Fruit fly (Drosophila melanogaster) whole organism, embryonic: Measurements from ENCODE around the gene IleRS-m.

ENCODE experiments used
- Atf-2 ChIP-seq: fragments of 200-800 bp; sonication (Bioruptor generic); optimal IDR thresholded peaks from 2 replicates; lab custom pipeline; 2016; ENCODE audit warnings: missing biosample characterization, missing genetic modification characterization
- CG10267 ChIP-seq: fragments of 200-800 bp; sonication (Bioruptor generic); optimal IDR thresholded peaks from 2 replicates; lab custom pipeline; 2018; ENCODE audit warnings: missing biosample characterization, mild to moderate bottlenecking, missing genetic modification characterization, moderate library complexity
- CG10462 ChIP-seq: fragments of 200-800 bp; sonication (Bioruptor generic); optimal IDR thresholded peaks from 2 replicates; lab custom pipeline; 2016; ENCODE audit warnings: missing biosample characterization, missing genetic modification characterization
- CG12155 ChIP-seq: fragments of 200-800 bp; sonication (Bioruptor generic); optimal IDR thresholded peaks from 3 replicates; lab custom pipeline; 2016; ENCODE audit warnings: missing biosample characterization, missing genetic modification characterization
- CG13123 ChIP-seq: fragments of 200-800 bp; sonication (Bioruptor generic); optimal IDR thresholded peaks from 2 replicates; lab custom pipeline; 2016; ENCODE audit warnings: missing biosample characterization, missing genetic modification characterization
- CG13775 ChIP-seq: fragments of 200-800 bp; sonication (Bioruptor generic); optimal IDR thresholded peaks from 3 replicates; lab custom pipeline; 2017; ENCODE audit warnings: missing biosample characterization, mild to moderate bottlenecking, missing genetic modification characterization
- CG14050 ChIP-seq: fragments of 200-800 bp; sonication (Bioruptor generic); IDR thresholded peaks from 3 replicates; pipeline ENCODE4 v1.3.6; 2022; ENCODE audit warnings: missing biosample characterization, missing genetic modification characterization
- CG17186 ChIP-seq: fragments of 200-800 bp; sonication (Bioruptor generic); optimal IDR thresholded peaks from 3 replicates; lab custom pipeline; 2017; ENCODE audit warnings: missing biosample characterization, missing genetic modification reagents, missing genetic modification characterization
- CG18764 ChIP-seq: fragments of 200-800 bp; sonication (Bioruptor generic); optimal IDR thresholded peaks from 3 replicates; lab custom pipeline; 2016; ENCODE audit warnings: missing biosample characterization, missing genetic modification characterization
- CG2875 ChIP-seq: fragments of 200-800 bp; sonication (Bioruptor generic); optimal IDR thresholded peaks from 2 replicates; lab custom pipeline; 2017; ENCODE audit warnings: missing biosample characterization, mild to moderate bottlenecking, missing genetic modification characterization, missing genetic modification reagents
- CG3065 ChIP-seq: fragments of 200-800 bp; sonication (Bioruptor generic); optimal IDR thresholded peaks from 2 replicates; lab custom pipeline; 2016; ENCODE audit warnings: missing biosample characterization, missing genetic modification characterization
- CG33557 ChIP-seq: fragments of 200-800 bp; sonication (Bioruptor generic); optimal IDR thresholded peaks from 2 replicates; lab custom pipeline; 2019; ENCODE audit warnings: missing biosample characterization, mild to moderate bottlenecking, missing genetic modification characterization, moderate library complexity
- CG4282 ChIP-seq: fragments of 200-800 bp; sonication (Bioruptor generic); optimal IDR thresholded peaks from 2 replicates; lab custom pipeline; 2016; ENCODE audit warnings: missing biosample characterization, missing genetic modification characterization
- CG5245 ChIP-seq: fragments of 200-800 bp; sonication (Bioruptor generic); optimal IDR thresholded peaks from 3 replicates; lab custom pipeline; 2016; ENCODE audit warnings: missing biosample characterization, missing genetic modification characterization
- CG6683 ChIP-seq: fragments of 200-800 bp; sonication (Bioruptor generic); optimal IDR thresholded peaks from 2 replicates; lab custom pipeline; 2017; ENCODE audit warnings: missing biosample characterization, mild to moderate bottlenecking, missing genetic modification characterization, missing genetic modification reagents
- CG6813 ChIP-seq: fragments of 200-800 bp; sonication (Bioruptor generic); optimal IDR thresholded peaks from 2 replicates; lab custom pipeline; 2017; ENCODE audit warnings: missing biosample characterization, missing genetic modification characterization, mild to moderate bottlenecking, moderate library complexity, missing genetic modification reagents
- CG9876 ChIP-seq: fragments of 200-800 bp; sonication (Bioruptor generic); optimal IDR thresholded peaks from 2 replicates; lab custom pipeline; 2016; ENCODE audit warnings: missing biosample characterization, missing genetic modification characterization
- E2f1 ChIP-seq: fragments of 200-800 bp; sonication (Bioruptor generic); IDR thresholded peaks from 2 replicates; pipeline ENCODE4 v1.3.6; 2022; ENCODE audit warnings: missing biosample characterization, missing genetic modification characterization
- H2.0 ChIP-seq: fragments of 200-800 bp; sonication (Bioruptor generic); IDR thresholded peaks from 2 replicates; pipeline ENCODE4 v1.3.6; 2022; ENCODE audit warnings: missing biosample characterization, missing genetic modification characterization
- HLH3B ChIP-seq: fragments of 200-800 bp; sonication (Bioruptor generic); IDR thresholded peaks from 2 replicates; pipeline ENCODE4 v1.3.6; 2022; ENCODE audit warnings: missing biosample characterization, missing genetic modification characterization
- Max ChIP-seq: fragments of 200-800 bp; sonication (Bioruptor generic); optimal IDR thresholded peaks from 2 replicates; lab custom pipeline; 2016; ENCODE audit warnings: missing biosample characterization, mild to moderate bottlenecking, missing genetic modification characterization
- Nf-YC ChIP-seq: fragments of 200-800 bp; optimal IDR thresholded peaks from 3 replicates; lab custom pipeline; 2019; ENCODE audit warnings: missing biosample characterization, mild to moderate bottlenecking, missing genetic modification characterization, moderate library complexity
- NfI ChIP-seq: fragments of 200-800 bp; sonication (Bioruptor generic); optimal IDR thresholded peaks from 3 replicates; lab custom pipeline; 2018; ENCODE audit warnings: missing biosample characterization, mild to moderate bottlenecking, missing genetic modification characterization, moderate library complexity
- Opbp ChIP-seq: fragments of 200-800 bp; sonication (Bioruptor generic); IDR thresholded peaks from 3 replicates; pipeline ENCODE4 v1.3.6; 2022; ENCODE audit warnings: missing biosample characterization, missing genetic modification characterization; ENCODE audit not compliant: partially characterized antibody
- Optix ChIP-seq: fragments of 200-800 bp; sonication (Bioruptor generic); IDR thresholded peaks from 3 replicates; pipeline ENCODE4 v1.3.6; 2022; ENCODE audit warnings: missing biosample characterization, missing genetic modification characterization
- Taf1 ChIP-seq: fragments of 200-800 bp; sonication (Bioruptor generic); IDR thresholded peaks from 2 replicates; pipeline ENCODE4 v1.3.6; 2022; ENCODE audit warnings: missing biosample characterization, missing genetic modification characterization
- Vsx1 ChIP-seq: fragments of 200-800 bp; sonication (Bioruptor generic); optimal IDR thresholded peaks from 2 replicates; lab custom pipeline; 2017; ENCODE audit warnings: missing biosample characterization, mild to moderate bottlenecking, missing genetic modification characterization, missing genetic modification reagents
- amos ChIP-seq: fragments of 200-800 bp; sonication (Bioruptor generic); IDR thresholded peaks from 2 replicates; pipeline ENCODE4 v1.3.6; 2022; ENCODE audit warnings: missing biosample characterization, missing genetic modification characterization; ENCODE audit not compliant: partially characterized antibody
- bigmax ChIP-seq: fragments of 200-800 bp; sonication (Bioruptor generic); optimal IDR thresholded peaks from 2 replicates; lab custom pipeline; 2018; ENCODE audit warnings: missing biosample characterization, mild to moderate bottlenecking, missing genetic modification characterization
- cwo ChIP-seq: fragments of 200-800 bp; sonication (Bioruptor generic); optimal IDR thresholded peaks from 3 replicates; lab custom pipeline; 2017; ENCODE audit warnings: missing biosample characterization, missing genetic modification characterization, mild to moderate bottlenecking, moderate library complexity, missing genetic modification reagents
- dati ChIP-seq: fragments of 200-800 bp; sonication (Bioruptor generic); IDR thresholded peaks from 2 replicates; pipeline ENCODE4 v1.3.6; 2022; ENCODE audit warnings: missing biosample characterization, missing genetic modification characterization
- ems ChIP-seq: fragments of 200-800 bp; sonication (Bioruptor generic); optimal IDR thresholded peaks from 3 replicates; lab custom pipeline; 2016; ENCODE audit warnings: missing biosample characterization, missing genetic modification characterization
- fru ChIP-seq: fragments of >200 bp; optimal IDR thresholded peaks from 2 replicates; lab custom pipeline; 2017
- gem ChIP-seq: fragments of 200-800 bp; sonication (Bioruptor generic); optimal IDR thresholded peaks from 2 replicates; lab custom pipeline; 2019; ENCODE audit warnings: missing biosample characterization, mild to moderate bottlenecking, missing genetic modification characterization, moderate library complexity
- kni ChIP-seq: fragments of 200-800 bp; sonication (Bioruptor generic); optimal IDR thresholded peaks from 3 replicates; lab custom pipeline; 2017; ENCODE audit warnings: mild to moderate bottlenecking, missing biosample characterization, missing genetic modification reagents, missing genetic modification characterization
- lilli ChIP-seq: fragments of 200-800 bp; sonication (Bioruptor generic); optimal IDR thresholded peaks from 3 replicates; lab custom pipeline; 2016; ENCODE audit warnings: missing biosample characterization, missing genetic modification characterization
- luna ChIP-seq: fragments of 200-800 bp; sonication (Bioruptor generic); optimal IDR thresholded peaks from 2 replicates; lab custom pipeline; 2016; ENCODE audit warnings: missing biosample characterization, missing genetic modification characterization
- nerfin-2 ChIP-seq: fragments of 200-800 bp; sonication (Bioruptor generic); IDR thresholded peaks from 2 replicates; pipeline ENCODE4 v1.3.6; 2022; ENCODE audit warnings: missing biosample characterization, missing genetic modification characterization; ENCODE audit not compliant: partially characterized antibody
- nmo ChIP-seq: fragments of 200-800 bp; sonication (Bioruptor generic); optimal IDR thresholded peaks from 2 replicates; lab custom pipeline; 2018; ENCODE audit warnings: missing biosample characterization, mild to moderate bottlenecking, missing genetic modification characterization, moderate library complexity
- odd ChIP-seq: fragments of 200-800 bp; sonication (Bioruptor generic); optimal IDR thresholded peaks from 2 replicates; lab custom pipeline; 2017; ENCODE audit warnings: missing biosample characterization, mild to moderate bottlenecking, missing genetic modification characterization
- peb ChIP-seq: fragments of 200-800 bp; sonication (Bioruptor generic); IDR thresholded peaks from 2 replicates; pipeline ENCODE4 v1.3.6; 2022; ENCODE audit warnings: missing biosample characterization, missing genetic modification characterization
- pho ChIP-seq: fragments of 200-800 bp; sonication (Bioruptor generic); optimal IDR thresholded peaks from 2 replicates; lab custom pipeline; 2016; ENCODE audit warnings: missing biosample characterization, missing genetic modification characterization
- pita ChIP-seq: fragments of 200-800 bp; sonication (Bioruptor generic); optimal IDR thresholded peaks from 2 replicates; lab custom pipeline; 2017; ENCODE audit warnings: missing biosample characterization, mild to moderate bottlenecking, missing genetic modification characterization
- pum ChIP-seq: fragments of 200-800 bp; sonication (Bioruptor generic); optimal IDR thresholded peaks from 2 replicates; lab custom pipeline; 2016; ENCODE audit warnings: missing biosample characterization, missing genetic modification characterization
- sd ChIP-seq: fragments of 200-800 bp; sonication (Bioruptor generic); optimal IDR thresholded peaks from 3 replicates; lab custom pipeline; 2018; ENCODE audit warnings: missing biosample characterization, mild to moderate bottlenecking, missing genetic modification characterization, moderate library complexity
- sens ChIP-seq: fragments of 200-800 bp; sonication (Bioruptor generic); peaks from one replicate; lab custom pipeline; 2016; ENCODE audit warnings: missing biosample characterization, missing genetic modification characterization
- sim ChIP-seq: fragments of 200-800 bp; sonication (Bioruptor generic); IDR thresholded peaks from 2 replicates; pipeline ENCODE4 v1.3.6; 2022; ENCODE audit warnings: missing biosample characterization, missing genetic modification characterization
- ssp ChIP-seq: fragments of 200-800 bp; sonication (Bioruptor generic); IDR thresholded peaks from 2 replicates; pipeline ENCODE4 v1.3.6; 2022; ENCODE audit warnings: missing biosample characterization, missing genetic modification characterization
- tgo ChIP-seq: fragments of 200-800 bp; sonication (Bioruptor generic); IDR thresholded peaks from 3 replicates; pipeline ENCODE4 v1.3.6; 2022; ENCODE audit warnings: missing biosample characterization, missing genetic modification characterization
- tna ChIP-seq: fragments of 200-800 bp; sonication (Bioruptor generic); IDR thresholded peaks from 2 replicates; pipeline ENCODE4 v1.3.6; 2022; ENCODE audit warnings: missing biosample characterization, missing genetic modification characterization; ENCODE audit not compliant: partially characterized antibody

The IleRS-m gene

DNA sequence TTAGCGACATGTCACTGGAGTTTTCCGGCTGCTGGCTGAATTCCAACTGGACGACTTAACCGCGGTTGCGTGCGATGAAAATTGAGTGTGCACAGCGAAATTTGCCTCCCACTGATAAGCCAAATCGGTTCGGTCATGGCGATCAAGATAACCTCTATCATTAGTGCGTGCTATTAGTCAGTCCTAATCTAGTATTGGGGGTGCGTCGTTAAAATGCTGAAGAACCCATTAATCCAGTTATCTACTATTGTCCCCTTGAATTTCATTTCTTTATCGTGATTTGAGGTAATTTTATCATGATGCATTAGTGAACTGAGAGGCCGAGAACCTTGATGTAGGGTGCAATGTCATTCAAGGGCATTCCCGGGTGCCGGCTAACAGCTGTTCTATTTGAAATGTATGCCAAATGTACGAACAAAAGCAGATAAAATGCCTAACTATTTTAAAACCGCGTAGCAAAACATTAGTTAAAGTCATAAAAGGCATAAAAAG, 28.4 kb downstream of the IleRS-m start, which contains the start of gene Pgm1 (continued):
- TF ChIP-seq bigmax (GFP tag; lab: Kevin White, UChicago) (no peak), pum (GFP tag; lab: Kevin White, UChicago) (peak; percentile 86), CG12155 (GFP tag; lab: Kevin White, UChicago) (peak; percentile 88), gem (tag; lab: Kevin White, UChicago) (no peak), CG5245 (GFP tag; lab: Kevin White, UChicago) (peak; percentile 69), CG14050 (GFP tag; lab: Robert Waterston, UW) (peak; percentile 61), sim (GFP tag; lab: Robert Waterston, UW) (peak; percentile 39; the same call in 1 of the 2 replicates), CG3065 (GFP tag; lab: Kevin White, UChicago) (peak; percentile 58), fru (no peak), NfI (no peak), Taf1 (GFP tag; lab: Robert Waterston, UW) (peak; percentile 37; the same call in 1 of the 2 replicates), Nf-YC (tag; lab: Kevin White, UChicago) (peak; percentile 69), Vsx1 (peak; percentile 51), lilli (peak; percentile 94), CG17186 (peak; percentile 46), CG10462 (GFP tag; lab: Kevin White, UChicago) (peak; percentile 68), H2.0 (GFP tag; lab: Robert Waterston, UW) (peak; percentile 68), CG9876 (peak; percentile 87), Atf-2 (GFP tag; lab: Kevin White, UChicago) (peak; percentile 89), peb (GFP tag; lab: Robert Waterston, UW) (peak; percentile 52; the same call in 1 of the 2 replicates), amos (GFP tag; lab: Robert Waterston, UW) (no peak; the same call in 1 of the 2 replicates), pita (no peak), sens (GFP tag; lab: Kevin White, UChicago) (peak; percentile 99), Max (GFP tag; lab: Kevin White, UChicago) (peak; percentile 69), CG18764 (GFP tag; lab: Kevin White, UChicago) (peak; percentile 74), tgo (GFP tag; lab: Robert Waterston, UW) (peak; percentile 46; the same call in 2 of the 3 replicates), CG13123 (GFP tag; lab: Kevin White, UChicago) (peak; percentile 73), CG6813 (peak; percentile 77), nmo (GFP tag; lab: Kevin White, UChicago) (peak; percentile 82), CG2875 (peak; percentile 69), ems (peak; percentile 92), pho (peak; percentile 86), odd (GFP tag; lab: Kevin White, UChicago) (no peak), CG33557 (GFP tag; lab: Kevin White, UChicago) (peak; percentile 58), CG4282 (peak; percentile 87), CG6683 (GFP tag; lab: Kevin White, UChicago) (peak; percentile 40), sd (tag; lab: Kevin White, UChicago) (no peak), E2f1 (GFP tag; lab: Robert Waterston, UW) (peak; percentile 74), kni (GFP tag; lab: Kevin White, UChicago) (no peak), Optix (GFP tag; lab: Robert Waterston, UW) (peak; percentile 83), luna (GFP tag; lab: Kevin White, UChicago) (peak; percentile 89), CG13775 (GFP tag; lab: Kevin White, UChicago) (peak; percentile 67), HLH3B (GFP tag; lab: Robert Waterston, UW) (peak; percentile 60), dati (GFP tag; lab: Robert Waterston, UW) (0 out of 2 replicates have a peak, but pooled peaks have one; percentile 34), Opbp (GFP tag; lab: Robert Waterston, UW) (no peak), cwo (GFP tag; lab: Kevin White, UChicago) (peak; percentile 82), CG10267 (tag; lab: Kevin White, UChicago) (peak; percentile 70), nerfin-2 (no peak), tna (GFP tag; lab: Robert Waterston, UW) (no peak), ssp (GFP tag; lab: Robert Waterston, UW) (no peak; the same call in 1 of the 2 replicates)
